Worm (Caenorhabditis elegans) whole organism, late embryonic: Measurements from ENCODE around the gene mpst-3.
A peak's percentile ranks its signal among the peaks of the same experiment; 100 is the strongest.

Experiments used
- C38D4.7 ChIP-seq: fragments of 200-800 bp; sonication (Bioruptor generic); optimal IDR thresholded peaks from 2 replicates; lab custom pipeline; 2018; ENCODE audit warnings: mild to moderate bottlenecking, missing genetic modification characterization, moderate library complexity, missing compliant biosample characterization
- K02D7.2 ChIP-seq: sonication (generic microtip); optimal IDR thresholded peaks from 2 replicates; lab custom pipeline; 2017; ENCODE audit warnings: mild to moderate bottlenecking, missing genetic modification characterization, missing compliant biosample characterization
- K09A11.1 ChIP-seq: sonication (generic microtip); optimal IDR thresholded peaks from 2 replicates; lab custom pipeline; 2017; ENCODE audit warnings: antibody characterized with exemption, mild to moderate bottlenecking, missing genetic modification characterization, missing compliant biosample characterization; ENCODE audit not compliant: insufficient read depth
- T23F11.4 ChIP-seq: fragments of 200-800 bp; sonication (Bioruptor generic); optimal IDR thresholded peaks from 2 replicates; lab custom pipeline; 2018; ENCODE audit warnings: mild to moderate bottlenecking, missing genetic modification characterization, missing compliant biosample characterization
- ama-1 ChIP-seq: fragments of 150-350 bp; optimal IDR thresholded peaks from 2 replicates; lab custom pipeline; 2014
- ceh-19 ChIP-seq: fragments of 200-800 bp; sonication (Bioruptor generic); optimal IDR thresholded peaks from 2 replicates; lab custom pipeline; 2018; ENCODE audit warnings: mild to moderate bottlenecking, missing genetic modification characterization, missing compliant biosample characterization
- ceh-2 ChIP-seq: sonication (generic microtip); optimal IDR thresholded peaks from 2 replicates; lab custom pipeline; 2016; ENCODE audit warnings: missing genotype, missing genetic modification characterization, missing compliant biosample characterization
- ceh-22 ChIP-seq: sonication (generic microtip); optimal IDR thresholded peaks from 2 replicates; lab custom pipeline; 2017; ENCODE audit warnings: missing biosample characterization, missing genetic modification characterization
- ceh-31 ChIP-seq: sonication (generic microtip); optimal IDR thresholded peaks from 2 replicates; lab custom pipeline; 2016; ENCODE audit warnings: missing genetic modification characterization, missing compliant biosample characterization
- ceh-45 ChIP-seq: fragments of 200-800 bp; sonication (Bioruptor generic); IDR thresholded peaks from 2 replicates; pipeline ENCODE4 v1.3.6; 2022; ENCODE audit warnings: missing genetic modification reagents, missing genetic modification characterization, missing compliant biosample characterization
- ceh-48 ChIP-seq: sonication (generic microtip); optimal IDR thresholded peaks from 2 replicates; lab custom pipeline; 2016; ENCODE audit warnings: missing genetic modification characterization, inconsistent platforms, missing compliant biosample characterization
- ceh-9 ChIP-seq: sonication (generic microtip); optimal IDR thresholded peaks from 2 replicates; lab custom pipeline; 2016; ENCODE audit warnings: mild to moderate bottlenecking, missing genetic modification characterization, inconsistent platforms, missing compliant biosample characterization
- dmd-4 ChIP-seq: sonication (generic microtip); optimal IDR thresholded peaks from 2 replicates; lab custom pipeline; 2016; ENCODE audit warnings: borderline replicate concordance, missing genetic modification characterization, missing compliant biosample characterization
- elt-2 ChIP-seq: sonication (generic microtip); optimal IDR thresholded peaks from 2 replicates; lab custom pipeline; 2016; ENCODE audit warnings: missing genetic modification reagents, missing genetic modification characterization, missing compliant biosample characterization
- ets-4 ChIP-seq: sonication (generic microtip); optimal IDR thresholded peaks from 2 replicates; lab custom pipeline; 2016; ENCODE audit warnings: missing genetic modification characterization, missing compliant biosample characterization
- fax-1 ChIP-seq: sonication (generic microtip); optimal IDR thresholded peaks from 2 replicates; lab custom pipeline; 2016; ENCODE audit warnings: missing genotype, missing genetic modification characterization, missing compliant biosample characterization
- fkh-10 ChIP-seq: fragments of 150-350 bp; optimal IDR thresholded peaks from 2 replicates; lab custom pipeline; 2014; ENCODE audit warnings: missing biosample characterization, missing genetic modification reagents, missing genetic modification characterization
- gmeb-2 ChIP-seq: sonication (generic microtip); optimal IDR thresholded peaks from 2 replicates; lab custom pipeline; 2016; ENCODE audit warnings: missing genetic modification characterization, inconsistent platforms, missing compliant biosample characterization
- hlh-13 ChIP-seq: fragments of 200-800 bp; sonication (Bioruptor generic); optimal IDR thresholded peaks from 2 replicates; lab custom pipeline; 2018; ENCODE audit warnings: mild to moderate bottlenecking, missing genetic modification characterization, missing compliant biosample characterization
- hlh-30 ChIP-seq: sonication (generic microtip); optimal IDR thresholded peaks from 2 replicates; lab custom pipeline; 2017; ENCODE audit warnings: antibody characterized with exemption, missing genetic modification characterization, missing compliant biosample characterization; ENCODE audit not compliant: insufficient read depth
- hlh-8 ChIP-seq: sonication (generic microtip); optimal IDR thresholded peaks from 2 replicates; lab custom pipeline; 2016; ENCODE audit warnings: missing genotype, missing genetic modification characterization, missing compliant biosample characterization
- lim-6 ChIP-seq: sonication (generic microtip); optimal IDR thresholded peaks from 2 replicates; lab custom pipeline; 2016; ENCODE audit warnings: missing genetic modification characterization, missing compliant biosample characterization
- lin-11 ChIP-seq: fragments of 200-800 bp; sonication (Bioruptor generic); optimal IDR thresholded peaks from 2 replicates; lab custom pipeline; 2018; ENCODE audit warnings: mild to moderate bottlenecking, missing genetic modification characterization, missing compliant biosample characterization
- madf-2 ChIP-seq: sonication (generic microtip); optimal IDR thresholded peaks from 2 replicates; lab custom pipeline; 2017; ENCODE audit warnings: missing genetic modification characterization, missing compliant biosample characterization
- nhr-11 ChIP-seq: fragments of 150-350 bp; optimal IDR thresholded peaks from 2 replicates; lab custom pipeline; 2014; ENCODE audit warnings: missing biosample characterization, missing genetic modification characterization
- nhr-232 ChIP-seq: sonication (generic microtip); optimal IDR thresholded peaks from 2 replicates; lab custom pipeline; 2016; ENCODE audit warnings: missing genetic modification characterization, missing compliant biosample characterization
- pat-9 ChIP-seq: fragments of 200-800 bp; sonication (Bioruptor generic); optimal IDR thresholded peaks from 2 replicates; lab custom pipeline; 2018; ENCODE audit warnings: mild to moderate bottlenecking, missing genetic modification characterization, moderate library complexity, missing compliant biosample characterization
- pax-1 ChIP-seq: fragments of 150-350 bp; optimal IDR thresholded peaks from 2 replicates; lab custom pipeline; 2014; ENCODE audit warnings: missing biosample characterization, missing genetic modification characterization
- pros-1 ChIP-seq: fragments of 150-350 bp; optimal IDR thresholded peaks from 2 replicates; lab custom pipeline; 2014; ENCODE audit warnings: missing biosample characterization, missing genetic modification reagents, missing genetic modification characterization
- ref-2 ChIP-seq: sonication (generic microtip); optimal IDR thresholded peaks from 2 replicates; lab custom pipeline; 2016; ENCODE audit warnings: missing genetic modification characterization, missing compliant biosample characterization
- rnt-1 ChIP-seq: sonication (generic microtip); optimal IDR thresholded peaks from 2 replicates; lab custom pipeline; 2016; ENCODE audit warnings: missing genetic modification characterization, missing compliant biosample characterization
- sox-4 ChIP-seq: sonication (generic microtip); optimal IDR thresholded peaks from 2 replicates; lab custom pipeline; 2017; ENCODE audit warnings: mild to moderate bottlenecking, missing genetic modification characterization, inconsistent platforms, missing compliant biosample characterization
- tbx-2 ChIP-seq: sonication (generic microtip); optimal IDR thresholded peaks from 2 replicates; lab custom pipeline; 2016; ENCODE audit warnings: missing genetic modification characterization, missing compliant biosample characterization
- tbx-7 ChIP-seq: sonication (generic microtip); optimal IDR thresholded peaks from 2 replicates; lab custom pipeline; 2016; ENCODE audit warnings: missing genotype, missing genetic modification characterization, missing compliant biosample characterization
- zip-5 ChIP-seq: sonication (generic microtip); optimal IDR thresholded peaks from 2 replicates; lab custom pipeline; 2016; ENCODE audit warnings: missing genetic modification characterization, missing compliant biosample characterization

Gene mpst-3

ce11 chrV:14893355-14894050 is 1.9 kb upstream of the mpst-3 start, which contains the start of the genes mpst-2 and H12D21.5:
mpst-2 (minus strand) TSS chrV:14893455.
H12D21.5 (plus strand) TSS chrV:14894000.
- TF ChIP-seq madf-2 (no peak), lim-6 (no peak), pros-1 (tag; lab: Kevin White, UChicago) (no peak), rnt-1 (tag; lab: Kevin White, UChicago) (no peak)

- TF ChIP-seq fax-1 (no peak), fkh-10 (GFP tag; lab: Kevin White, UChicago) (no peak), tbx-2 (tag; lab: Kevin White, UChicago) (no peak), ets-4 (no peak), lin-11 (tag; lab: Kevin White, UChicago) (no peak), ceh-2 (tag; lab: Kevin White, UChicago) (no peak), K09A11.1 (tag; lab: Kevin White, UChicago) (no peak)
Measured at ce11 chrV:14897731-14898130, 2.3 kb downstream of the mpst-3 start, which contains the start of gene H12D21.6. H12D21.6 (minus strand) TSS chrV:14897831.

ce11 chrV:14899545-14899944 is 4.1 kb downstream of the mpst-3 start, which contains the start of gene H12D21.10:
H12D21.10 (plus strand) TSS chrV:14899804.
- TF ChIP-seq ceh-31 (tag; lab: Kevin White, UChicago) (peak; percentile 34), fkh-10 (GFP tag; lab: Kevin White, UChicago) (no peak), ceh-48 (no peak), pax-1 (no peak), elt-2 (no peak), nhr-232 (no peak)

- no peak for TF ChIP-seq ceh-2 (tag; lab: Kevin White, UChicago)
- TF ChIP-seq hlh-30 (tag; lab: Kevin White, UChicago): no peak
- no peak for TF ChIP-seq ceh-19 (GFP tag; lab: Kevin White, UChicago)
- TF ChIP-seq ref-2 (tag; lab: Kevin White, UChicago): no peak
- TF ChIP-seq hlh-13 (GFP tag; lab: Kevin White, UChicago): no peak
- TF ChIP-seq zip-5 (tag; lab: Kevin White, UChicago): no peak
- TF ChIP-seq fkh-10 (GFP tag; lab: Kevin White, UChicago): no peak
- TF ChIP-seq ceh-9 (tag; lab: Kevin White, UChicago): no peak
- no peak for TF ChIP-seq fax-1
- no peak for TF ChIP-seq dmd-4
- TF ChIP-seq ceh-22 (tag; lab: Kevin White, UChicago): no peak
- TF ChIP-seq gmeb-2 (tag; lab: Kevin White, UChicago): no peak
Measured at ce11 chrV:14900905-14901304, 5.5 kb downstream of the mpst-3 start.

- no peak for TF ChIP-seq ceh-45 (GFP tag; lab: Robert Waterston, UW)
- TF ChIP-seq pax-1: no peak
- no peak for TF ChIP-seq gmeb-2 (tag; lab: Kevin White, UChicago)
- TF ChIP-seq ceh-48: no peak
- no peak for TF ChIP-seq ama-1 (lab: Kevin White, UChicago)
- TF ChIP-seq C38D4.7 (GFP tag; lab: Kevin White, UChicago): no peak
- TF ChIP-seq K02D7.2: no peak
- TF ChIP-seq T23F11.4 (GFP tag; lab: Kevin White, UChicago): no peak
- no peak for TF ChIP-seq sox-4 (tag; lab: Kevin White, UChicago)
- TF ChIP-seq pat-9 (tag; lab: Kevin White, UChicago): no peak
- no peak for TF ChIP-seq ceh-31 (tag; lab: Kevin White, UChicago)
- TF ChIP-seq hlh-8 (tag; lab: Kevin White, UChicago): no peak
- no peak for TF ChIP-seq nhr-11 (tag; lab: Kevin White, UChicago)
- TF ChIP-seq hlh-13 (GFP tag; lab: Kevin White, UChicago): no peak
- TF ChIP-seq hlh-30 (tag; lab: Kevin White, UChicago): no peak
- no peak for TF ChIP-seq tbx-7 (tag; lab: Kevin White, UChicago)
Measured at ce11 chrV:14907445-14907844, 12.0 kb downstream of the mpst-3 start.
